Fruit fly (Drosophila melanogaster) Kc167 (cell line): Measurements from ENCODE around the gene CG12592.
"Not testable (repeated sequence)": the region's sequence is repeated elsewhere in the genome, so short reads cannot be mapped to it uniquely, and the experiment has no call there.

Experiments
- Myc ChIP-seq: fragments of >200 bp; optimal IDR thresholded peaks from 2 replicates; lab custom pipeline; 2017; ENCODE audit warnings: missing external identifiers
- Sin3A ChIP-seq: fragments of >200 bp; optimal IDR thresholded peaks from 2 replicates; lab custom pipeline; 2018; ENCODE audit warnings: missing external identifiers
- insv ChIP-seq: fragments of >200 bp; optimal IDR thresholded peaks from 3 replicates; lab custom pipeline; 2018; ENCODE audit warnings: missing external identifiers
- psq ChIP-seq: fragments of >200 bp; optimal IDR thresholded peaks from 2 replicates; lab custom pipeline; 2017; ENCODE audit warnings: missing external identifiers

dm6 chr3R:10348461-10348860 is 10.3 kb downstream of the CG12592 start, which contains the start of gene CG31406:
- TF ChIP-seq Sin3A, insv, psq, Myc (lab: Kevin White, UChicago): not testable (repeated sequence)
